Fruit fly (Drosophila melanogaster): ENCODE results near the gene Gp93.

Gene Gp93

dm6 chr3R:27990651-27991050 lies 42.1 kb downstream of the Gp93 start, which contains the start of gene CG4815:
Gene CG4815 (minus strand): TSS chr3R:27990751.
- no peak for TF ChIP-seq CG4496 (GFP tag; IDR thresholded peaks at IDR 0.05)
- no peak for TF ChIP-seq D1 (tag; optimal IDR thresholded peaks at IDR 0.05)
- TF ChIP-seq CG32121 (GFP tag; IDR thresholded peaks at IDR 0.05), result no peak

All from whole organism, pupa.